Worm (Caenorhabditis elegans) whole organism, L3 larva: ENCODE data around the gene nhr-116.
A peak's percentile ranks its signal among the peaks of the same experiment; 100 is the strongest.

Experiments used
- R02D3.7 ChIP-seq: fragments of 150-350 bp; optimal IDR thresholded peaks from 2 replicates; lab custom pipeline; 2014; ENCODE audit warnings: missing biosample characterization, missing genetic modification characterization
- ZK546.5 ChIP-seq: sonication (generic microtip); optimal IDR thresholded peaks from 2 replicates; lab custom pipeline; 2017; ENCODE audit warnings: missing biosample characterization, missing genetic modification characterization
- ama-1 ChIP-seq: fragments of 150-350 bp; optimal IDR thresholded peaks from 2 replicates; lab custom pipeline; 2018
- ceh-16 ChIP-seq: sonication (generic microtip); optimal IDR thresholded peaks from 2 replicates; lab custom pipeline; 2017; ENCODE audit warnings: missing biosample characterization, missing genetic modification characterization
- ceh-28 ChIP-seq: fragments of 150-350 bp; optimal IDR thresholded peaks from 2 replicates; lab custom pipeline; 2014; ENCODE audit warnings: missing biosample characterization, missing genetic modification reagents, missing genetic modification characterization
- ceh-82 ChIP-seq: fragments of 150-350 bp; optimal IDR thresholded peaks from 2 replicates; lab custom pipeline; 2014; ENCODE audit warnings: missing biosample characterization, missing genetic modification characterization
- ceh-9 ChIP-seq: sonication (generic microtip); optimal IDR thresholded peaks from 2 replicates; lab custom pipeline; 2018; ENCODE audit warnings: missing biosample characterization, missing genetic modification characterization
- daf-12 ChIP-seq: fragments of 150-350 bp; optimal IDR thresholded peaks from 2 replicates; lab custom pipeline; 2014; ENCODE audit warnings: missing biosample characterization, missing genetic modification reagents, missing genetic modification characterization
- elt-1 ChIP-seq: fragments of 150-350 bp; optimal IDR thresholded peaks from 2 replicates; lab custom pipeline; 2014; ENCODE audit warnings: missing biosample characterization, missing genetic modification characterization
- elt-2 ChIP-seq: sonication (generic microtip); optimal IDR thresholded peaks from 2 replicates; lab custom pipeline; 2016; ENCODE audit warnings: missing genetic modification reagents, mild to moderate bottlenecking, missing genetic modification characterization, missing compliant biosample characterization
- elt-3 ChIP-seq, 3 experiments: fragments of 150-350 bp in 1 of 3; sonication (generic microtip) in 2 of 3; optimal IDR thresholded peaks; 2 replicates in 2 of 3; 4 replicates in 1 of 3; lab custom pipeline; 2014 to 2017; ENCODE audit warnings: missing biosample characterization in 3 of 3, missing genetic modification characterization in 3 of 3
- eor-1 ChIP-seq, 2 experiments: fragments of 150-350 bp; optimal IDR thresholded peaks; 2 replicates each; lab custom pipeline; 2014 to 2018; ENCODE audit warnings: missing biosample characterization in 2 of 2, missing genetic modification characterization in 2 of 2
- fkh-10 ChIP-seq: sonication (generic microtip); optimal IDR thresholded peaks from 2 replicates; lab custom pipeline; 2017; ENCODE audit warnings: missing biosample characterization, missing genetic modification reagents, missing genetic modification characterization
- fkh-2 ChIP-seq: fragments of 150-350 bp; optimal IDR thresholded peaks from 2 replicates; lab custom pipeline; 2014; ENCODE audit warnings: missing biosample characterization, missing genetic modification reagents, missing genetic modification characterization
- fos-1 ChIP-seq: fragments of 150-350 bp; optimal IDR thresholded peaks from 2 replicates; lab custom pipeline; 2014; ENCODE audit warnings: missing biosample characterization, missing genetic modification characterization
- hmg-11 ChIP-seq: sonication (generic microtip); optimal IDR thresholded peaks from 2 replicates; lab custom pipeline; 2016; ENCODE audit warnings: missing genetic modification characterization, missing compliant biosample characterization
- jun-1 ChIP-seq: fragments of 150-350 bp; optimal IDR thresholded peaks from 2 replicates; lab custom pipeline; 2014; ENCODE audit warnings: missing biosample characterization, missing genetic modification reagents, missing genetic modification characterization
- lin-15B ChIP-seq: fragments of 150-350 bp; optimal IDR thresholded peaks from 2 replicates; lab custom pipeline; 2014; ENCODE audit warnings: missing biosample characterization, missing genetic modification characterization
- lsy-12 ChIP-seq: sonication (generic microtip); optimal IDR thresholded peaks from 2 replicates; lab custom pipeline; 2016; ENCODE audit warnings: mild to moderate bottlenecking, missing genetic modification characterization, missing compliant biosample characterization
- mdl-1 ChIP-seq: fragments of 150-350 bp; optimal IDR thresholded peaks from 2 replicates; lab custom pipeline; 2014; ENCODE audit warnings: missing biosample characterization, missing genetic modification characterization
- nfya-1 ChIP-seq: sonication (generic microtip); optimal IDR thresholded peaks from 2 replicates; lab custom pipeline; 2017; ENCODE audit warnings: missing genetic modification characterization, mild to moderate bottlenecking, missing compliant biosample characterization, antibody characterized with exemption, moderate library complexity; ENCODE audit not compliant: insufficient read depth
- nhr-11 ChIP-seq: fragments of 150-350 bp; optimal IDR thresholded peaks from 2 replicates; lab custom pipeline; 2014; ENCODE audit warnings: missing biosample characterization, missing genetic modification characterization
- nhr-12 ChIP-seq: fragments of 150-350 bp; optimal IDR thresholded peaks from 2 replicates; lab custom pipeline; 2014; ENCODE audit warnings: missing biosample characterization, missing genetic modification characterization
- nhr-237 ChIP-seq: fragments of 150-350 bp; optimal IDR thresholded peaks from 2 replicates; lab custom pipeline; 2014; ENCODE audit warnings: missing biosample characterization, missing genetic modification characterization
- nhr-43 ChIP-seq: sonication (generic microtip); optimal IDR thresholded peaks from 2 replicates; lab custom pipeline; 2016; ENCODE audit warnings: mild to moderate bottlenecking, missing genetic modification characterization, missing compliant biosample characterization; ENCODE audit not compliant: poor library complexity, severe bottlenecking
- nhr-76 ChIP-seq: fragments of 150-350 bp; sonication (generic microtip); optimal IDR thresholded peaks from 5 replicates; lab custom pipeline; 2014; ENCODE audit warnings: missing biosample characterization, missing genetic modification characterization
- pha-4 ChIP-seq: fragments of 150-350 bp; optimal IDR thresholded peaks from 2 replicates; lab custom pipeline; 2014; ENCODE audit warnings: missing biosample characterization, missing genetic modification reagents, missing genetic modification characterization
- pqm-1 ChIP-seq: fragments of 150-350 bp; optimal IDR thresholded peaks from 2 replicates; lab custom pipeline; 2017; ENCODE audit warnings: missing biosample characterization, missing genetic modification characterization, inconsistent platforms
- sea-2 ChIP-seq: fragments of 150-350 bp; sonication (generic microtip); optimal IDR thresholded peaks from 4 replicates; lab custom pipeline; 2014; ENCODE audit warnings: missing biosample characterization, missing genetic modification reagents, missing genetic modification characterization
- skn-1 ChIP-seq: fragments of 150-350 bp; optimal IDR thresholded peaks from 2 replicates; lab custom pipeline; 2014; ENCODE audit warnings: missing biosample characterization, missing genetic modification characterization
- snpc-4 ChIP-seq: fragments of 150-350 bp; optimal IDR thresholded peaks from 2 replicates; lab custom pipeline; 2014; ENCODE audit warnings: missing biosample characterization, missing genetic modification characterization
- unc-39 ChIP-seq: sonication (generic microtip); optimal IDR thresholded peaks from 4 replicates; lab custom pipeline; 2017; ENCODE audit warnings: missing biosample characterization, missing genetic modification characterization
- unc-62 ChIP-seq: fragments of 150-350 bp; sonication (generic microtip); optimal IDR thresholded peaks from 4 replicates; lab custom pipeline; 2014; ENCODE audit warnings: missing biosample characterization, missing genetic modification reagents, missing genetic modification characterization
- zag-1 ChIP-seq: fragments of 150-350 bp; optimal IDR thresholded peaks from 2 replicates; lab custom pipeline; 2014; ENCODE audit warnings: missing biosample characterization, missing genetic modification characterization

nhr-116 gene

ce11 chrV:16910864-16911263, 1.2 kb upstream of the nhr-116 start:
- TF ChIP-seq R02D3.7 (tag; lab: Kevin White, UChicago) (no peak), pha-4 (tag; lab: Kevin White, UChicago) (peak; percentile 61), elt-2 (tag; lab: Kevin White, UChicago) (peak; percentile 25), pqm-1 (tag; lab: Kevin White, UChicago) (peak; percentile 3)

- TF ChIP-seq unc-62 (GFP tag; lab: Kevin White, UChicago) (no peak), jun-1 (tag; lab: Kevin White, UChicago) (no peak), pha-4 (tag; lab: Kevin White, UChicago) (no peak), elt-3 (tag; optimal IDR thresholded peaks at IDR 0.05; lab: Kevin White, UChicago) (no peak), zag-1 (tag; lab: Kevin White, UChicago) (no peak), nhr-11 (tag; lab: Kevin White, UChicago) (no peak), pqm-1 (tag; lab: Kevin White, UChicago) (peak; percentile 10), hmg-11 (tag; lab: Kevin White, UChicago) (no peak), elt-2 (tag; lab: Kevin White, UChicago) (peak; percentile 44), ama-1 (lab: Kevin White, UChicago) (no peak), nfya-1 (tag; lab: Kevin White, UChicago) (no peak)
Measured at ce11 chrV:16911294-16911693, 740 bp upstream of the nhr-116 start.

- TF ChIP-seq lin-15B (tag; lab: Kevin White, UChicago) (no peak), sea-2 (no peak), jun-1 (tag; lab: Kevin White, UChicago) (no peak), nfya-1 (tag; lab: Kevin White, UChicago) (no peak), eor-1 (tag; optimal IDR thresholded peaks at IDR 0.05; lab: Kevin White, UChicago) (no peak), zag-1 (tag; lab: Kevin White, UChicago) (no peak), lsy-12 (no peak), unc-62 (GFP tag; lab: Kevin White, UChicago) (no peak)
Measured at ce11 chrV:16916079-16916478, 4.0 kb downstream of the nhr-116 start, which contains the start of gene F09C6.10. TSS of gene F09C6.10 (minus strand) at chrV:16916179.

ce11 chrV:16918378-16918777, 6.3 kb downstream of the nhr-116 start, which contains the start of the genes fbxa-206 and Y102A5C.2:
TSS of gene fbxa-206 (minus strand) at chrV:16918478.
TSS of gene Y102A5C.2 (plus strand) at chrV:16918731.
- TF ChIP-seq fos-1: no peak
- TF ChIP-seq nhr-43 (tag; lab: Kevin White, UChicago): no peak
- no peak for TF ChIP-seq pqm-1 (tag; lab: Kevin White, UChicago)
- TF ChIP-seq daf-12 (tag; lab: Kevin White, UChicago): no peak

ce11 chrV:16919675-16920074, 7.6 kb downstream of the nhr-116 start:
- TF ChIP-seq ceh-28 (tag; lab: Kevin White, UChicago): no peak

- TF ChIP-seq ceh-82 (tag; lab: Kevin White, UChicago) (no peak), ceh-16 (tag; lab: Kevin White, UChicago) (no peak), unc-62 (GFP tag; lab: Kevin White, UChicago) (no peak), daf-12 (tag; lab: Kevin White, UChicago) (no peak), ceh-9 (no peak), mdl-1 (no peak), ZK546.5 (no peak)
Measured at ce11 chrV:16921952-16922351, 9.9 kb downstream of the nhr-116 start, which contains the start of gene Y102A5C.4. TSS of gene Y102A5C.4 (plus strand) at chrV:16922252.

- TF ChIP-seq nhr-237 (tag; lab: Kevin White, UChicago): no peak
- TF ChIP-seq elt-1 (tag; lab: Kevin White, UChicago): no peak
- TF ChIP-seq fkh-10 (GFP tag; lab: Kevin White, UChicago): no peak
- no peak for TF ChIP-seq fos-1
- TF ChIP-seq jun-1 (tag; lab: Kevin White, UChicago): no peak
- TF ChIP-seq fkh-2: no peak
- TF ChIP-seq nhr-11 (tag; lab: Kevin White, UChicago): no peak
- TF ChIP-seq snpc-4 (tag; lab: Kevin White, UChicago): no peak
- TF ChIP-seq unc-62 (GFP tag; lab: Kevin White, UChicago): no peak
- TF ChIP-seq elt-2 (tag; lab: Kevin White, UChicago): no peak
- no peak for TF ChIP-seq skn-1 (tag; lab: Kevin White, UChicago)
- no peak for TF ChIP-seq nhr-76 (tag; lab: Kevin White, UChicago)
- no peak for TF ChIP-seq unc-39 (tag; lab: Kevin White, UChicago)
- no peak for TF ChIP-seq nhr-12
- TF ChIP-seq, all 47 proteins: peak for 0
Measured at ce11 chrV:16927345-16927744, 15.3 kb downstream of the nhr-116 start, which contains the start of gene Y102A5C.36. TSS of gene Y102A5C.36 (minus strand) at chrV:16927445.
